Worm (Caenorhabditis elegans): ENCODE results near the gene chst-1.

chst-1 gene

DNA sequence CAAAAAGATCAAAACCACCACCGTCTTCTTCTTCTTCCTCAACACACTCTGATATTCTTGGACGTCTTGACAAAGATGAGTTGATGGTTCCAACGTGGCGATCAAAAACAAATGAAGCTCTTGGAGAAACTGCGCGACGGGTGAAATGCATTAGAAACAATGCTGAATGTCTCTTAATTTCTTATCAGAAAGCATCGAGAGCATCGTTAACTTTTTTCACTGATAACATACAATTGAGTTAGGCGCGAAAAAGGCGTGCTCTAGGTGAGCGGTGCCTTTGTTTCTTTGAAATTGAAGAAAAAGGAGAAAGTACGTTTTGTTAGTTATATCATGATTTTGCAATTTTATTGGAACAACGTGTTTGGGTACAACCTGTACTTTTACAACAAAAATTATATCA is 33.5 kb downstream of the chst-1 start, which contains the start of gene gpcp-2:
gpcp-2 (minus strand) TSS at position 153 of the 400 bp plus-strand sequence.
- TF ChIP-seq nhr-80 (tag; optimal IDR thresholded peaks at IDR 0.05) = peak; percentile 48
- TF ChIP-seq repo-1 (tag; optimal IDR thresholded peaks at IDR 0.05) = no peak
- TF ChIP-seq snpc-3.4 (tag; optimal IDR thresholded peaks at IDR 0.05) = no peak
- TF ChIP-seq ets-4 (GFP tag; optimal IDR thresholded peaks at IDR 0.05) = no peak

DNA sequence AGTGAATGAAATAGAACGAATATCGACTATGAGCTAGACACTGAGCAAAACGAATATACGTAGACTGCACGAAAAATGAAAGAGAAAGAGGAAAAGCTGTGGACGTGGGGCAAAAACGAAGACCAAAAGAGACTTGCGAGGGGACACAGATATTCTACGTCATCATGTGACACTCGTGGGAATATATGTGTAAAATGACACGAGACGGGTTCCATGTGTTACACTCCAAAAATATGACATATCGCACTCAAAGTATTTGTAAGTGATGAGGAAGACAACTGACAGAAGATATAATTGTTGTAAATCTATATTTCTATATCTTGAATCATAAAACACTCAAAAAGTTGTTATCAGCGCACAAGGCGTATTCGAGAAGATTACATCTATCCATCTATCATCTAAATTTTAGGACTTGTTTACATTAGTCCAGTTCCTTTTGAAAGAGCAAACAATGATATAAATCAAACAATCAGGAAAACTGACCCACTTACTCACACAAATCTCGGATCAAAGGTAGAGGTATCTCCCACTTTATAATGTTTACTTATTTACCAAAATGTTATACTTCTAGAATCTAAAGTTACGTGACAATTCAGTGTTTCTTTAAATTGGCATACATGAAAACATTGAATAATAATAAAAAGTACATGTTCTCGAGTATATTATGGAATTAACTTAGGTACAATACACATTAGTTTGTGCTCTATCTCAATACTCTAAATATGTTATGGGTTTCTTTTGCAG is 34.8 kb downstream of the chst-1 start:
- no peak for TF ChIP-seq snpc-3.4 (tag; optimal IDR thresholded peaks at IDR 0.05)
- no peak for TF ChIP-seq F10E7.11 (tag; optimal IDR thresholded peaks at IDR 0.05)
- TF ChIP-seq snpc-4 (GFP tag; optimal IDR thresholded peaks at IDR 0.05) = no peak
- TF ChIP-seq snpc-4 (tag; optimal IDR thresholded peaks at IDR 0.05) = no peak
- no peak for TF ChIP-seq sdz-38 (tag; optimal IDR thresholded peaks at IDR 0.05)
- no peak for TF ChIP-seq rpc-1 (optimal IDR thresholded peaks at IDR 0.05)
- TF ChIP-seq rpc-1 (tag; optimal IDR thresholded peaks at IDR 0.05) = no peak
- no peak for TF ChIP-seq ceh-91 (GFP tag; IDR thresholded peaks at IDR 0.05)
- no peak for TF ChIP-seq lag-1 (GFP tag; IDR thresholded peaks at IDR 0.05)
- no peak for TF ChIP-seq him-1 (tag; optimal IDR thresholded peaks at IDR 0.05)
- TF ChIP-seq madf-6 (GFP tag; IDR thresholded peaks at IDR 0.05) = no peak
- no peak for TF ChIP-seq xnd-1 (tag; optimal IDR thresholded peaks at IDR 0.05)
- no peak for TF ChIP-seq tlf-1 (GFP tag; optimal IDR thresholded peaks at IDR 0.05)
- no peak for TF ChIP-seq nfya-1 (tag; optimal IDR thresholded peaks at IDR 0.05; ENCODE audit: borderline replicate concordance, insufficient read depth)
- no peak for TF ChIP-seq ztf-22 (GFP tag; optimal IDR thresholded peaks at IDR 0.05)
- TF ChIP-seq F49E8.2 (tag; optimal IDR thresholded peaks at IDR 0.05; ENCODE audit: insufficient read depth) = no peak
- TF ChIP-seq ZK185.1 (tag; optimal IDR thresholded peaks at IDR 0.05; ENCODE audit: poor library complexity, severe bottlenecking) = no peak
- TF ChIP-seq lir-1 (GFP tag; conservative IDR thresholded peaks at IDR 0.05) = no peak
- TF ChIP-seq attf-5 (GFP tag; optimal IDR thresholded peaks at IDR 0.05) = peak; percentile 37
- peak; percentile 50 for TF ChIP-seq somi-1 (GFP tag; optimal IDR thresholded peaks at IDR 0.05)
- TF ChIP-seq zim-3 (tag; optimal IDR thresholded peaks at IDR 0.05) = no peak
- TF ChIP-seq attf-3 (GFP tag; conservative IDR thresholded peaks at IDR 0.05) = no peak
- TF ChIP-seq nfya-2 (GFP tag; IDR thresholded peaks at IDR 0.05) = no peak
- no peak for TF ChIP-seq atf-7 (tag; optimal IDR thresholded peaks at IDR 0.05)
- TF ChIP-seq nfyb-1 (GFP tag; IDR thresholded peaks at IDR 0.05) = no peak
- no peak for TF ChIP-seq bed-1 (GFP tag; IDR thresholded peaks at IDR 0.05)
- peak in 1 of 3 experiments; percentile 13 for TF ChIP-seq lin-35 (GFP tag; optimal IDR thresholded peaks at IDR 0.05)
- no peak for TF ChIP-seq F23B12.7 (tag; optimal IDR thresholded peaks at IDR 0.05; ENCODE audit: insufficient read depth)
- TF ChIP-seq B0261.1 (tag; optimal IDR thresholded peaks at IDR 0.05) = no peak
- no peak for TF ChIP-seq cebp-1 (GFP tag; IDR thresholded peaks at IDR 0.05)
- TF ChIP-seq cebp-1 (tag; optimal IDR thresholded peaks at IDR 0.05) = peak; percentile 34
- TF ChIP-seq K12H6.12 (tag; optimal IDR thresholded peaks at IDR 0.05) = peak; percentile 15
- TF ChIP-seq unc-130 (GFP tag; optimal IDR thresholded peaks at IDR 0.05) = no peak
- no peak for TF ChIP-seq mel-28 (tag; optimal IDR thresholded peaks at IDR 0.05; ENCODE audit: borderline replicate concordance)
- TF ChIP-seq lsy-27 (tag; optimal IDR thresholded peaks at IDR 0.05; ENCODE audit: borderline replicate concordance, insufficient read depth) = no peak
- no peak for TF ChIP-seq lin-26 (GFP tag; IDR thresholded peaks at IDR 0.05)
- no peak for TF ChIP-seq D2030.7 (GFP tag; IDR thresholded peaks at IDR 0.05)
- no peak for TF ChIP-seq ccch-3 (GFP tag; optimal IDR thresholded peaks at IDR 0.05)

Measured in whole organism, young adult.